Worm (Caenorhabditis elegans): Measurements from ENCODE around the gene C02F5.3.

- no peak for TF ChIP-seq daf-12 (tag; optimal IDR thresholded peaks at IDR 0.05)
- TF ChIP-seq nhr-77 (tag; optimal IDR thresholded peaks at IDR 0.05), result no peak
- no peak for TF ChIP-seq cey-2 (tag; optimal IDR thresholded peaks at IDR 0.05; ENCODE audit: borderline replicate concordance, insufficient read depth)
- no peak for TF ChIP-seq ceh-44 (GFP tag; IDR thresholded peaks at IDR 0.05)
- no peak for TF ChIP-seq unc-62 (GFP tag; optimal IDR thresholded peaks at IDR 0.05 in 1 of 2)
- TF ChIP-seq unc-62 (tag; optimal IDR thresholded peaks at IDR 0.05), result no peak
Measured at ce11 chrIII:8220081-8220480, 25.6 kb upstream of the C02F5.3 start.

Measured in whole organism, L4 larva.